Fruit fly (Drosophila melanogaster) S2 (cell line): ENCODE results near the gene CG12991.

Experiments used
- CG8478 ChIP-seq: fragments of >200 bp; optimal IDR thresholded peaks from 2 replicates; lab custom pipeline; 2018
- CTCF ChIP-seq, 2 experiments: fragments of >200 bp; optimal IDR thresholded peaks; 2 replicates each; lab custom pipeline; 2018

The CG12991 gene

dm6 chrX:17579782-17580451, at the start of gene CG12991:
Gene CG12991 (plus strand): TSS chrX:17579861.
- no peak for TF ChIP-seq CTCF (optimal IDR thresholded peaks at IDR 0.05; lab: Kevin White, UChicago)
- no peak for TF ChIP-seq CG8478 (lab: Kevin White, UChicago)

dm6 chrX:17531549-17532131, 48.0 kb upstream of the CG12991 start:
- TF ChIP-seq CTCF (optimal IDR thresholded peaks at IDR 0.05; lab: Kevin White, UChicago): peak; percentile 95 to 97
- TF ChIP-seq CG8478 (lab: Kevin White, UChicago): no peak

dm6 chrX:17532158-17532557, 47.5 kb upstream of the CG12991 start:
- TF ChIP-seq CG8478 (lab: Kevin White, UChicago) (no peak), CTCF (optimal IDR thresholded peaks at IDR 0.05; lab: Kevin White, UChicago) (peak; percentile 47 to 84)

- TF ChIP-seq CTCF (optimal IDR thresholded peaks at IDR 0.05; lab: Kevin White, UChicago) (no peak), CG8478 (lab: Kevin White, UChicago) (no peak)
Observed at dm6 chrX:17534321-17534720, 45.3 kb upstream of the CG12991 start.

dm6 chrX:17537276-17537675, 42.4 kb upstream of the CG12991 start:
- TF ChIP-seq CTCF (optimal IDR thresholded peaks at IDR 0.05; lab: Kevin White, UChicago) (no peak), CG8478 (lab: Kevin White, UChicago) (no peak)

dm6 chrX:17538410-17538809, 41.3 kb upstream of the CG12991 start:
- TF ChIP-seq CG8478 (lab: Kevin White, UChicago) (no peak), CTCF (optimal IDR thresholded peaks at IDR 0.05; lab: Kevin White, UChicago) (no peak)

dm6 chrX:17542729-17543128, 36.9 kb upstream of the CG12991 start:
- no peak for TF ChIP-seq CG8478 (lab: Kevin White, UChicago)
- no peak for TF ChIP-seq CTCF (optimal IDR thresholded peaks at IDR 0.05; lab: Kevin White, UChicago)

- TF ChIP-seq CG8478 (lab: Kevin White, UChicago) (no peak), CTCF (optimal IDR thresholded peaks at IDR 0.05; lab: Kevin White, UChicago) (no peak)
Observed at dm6 chrX:17543324-17543723, 36.3 kb upstream of the CG12991 start.

dm6 chrX:17544409-17544808, 35.3 kb upstream of the CG12991 start:
- no peak for TF ChIP-seq CTCF (optimal IDR thresholded peaks at IDR 0.05; lab: Kevin White, UChicago)
- TF ChIP-seq CG8478 (lab: Kevin White, UChicago): no peak

- TF ChIP-seq CTCF (optimal IDR thresholded peaks at IDR 0.05; lab: Kevin White, UChicago): no peak
Observed at dm6 chrX:17545580-17545979, 34.1 kb upstream of the CG12991 start.

- no peak for TF ChIP-seq CG8478 (lab: Kevin White, UChicago)
- no peak for TF ChIP-seq CTCF (optimal IDR thresholded peaks at IDR 0.05; lab: Kevin White, UChicago)
Observed at dm6 chrX:17550307-17550706, 29.4 kb upstream of the CG12991 start.

dm6 chrX:17550957-17551356, 28.7 kb upstream of the CG12991 start:
- TF ChIP-seq CG8478 (lab: Kevin White, UChicago) (no peak), CTCF (optimal IDR thresholded peaks at IDR 0.05; lab: Kevin White, UChicago) (no peak)

- TF ChIP-seq CG8478 (lab: Kevin White, UChicago) (no peak), CTCF (optimal IDR thresholded peaks at IDR 0.05; lab: Kevin White, UChicago) (no peak)
Observed at dm6 chrX:17555139-17555538, 24.5 kb upstream of the CG12991 start.

- TF ChIP-seq CTCF (optimal IDR thresholded peaks at IDR 0.05; lab: Kevin White, UChicago): no peak
- TF ChIP-seq CG8478 (lab: Kevin White, UChicago): no peak
Observed at dm6 chrX:17558708-17559107, 21.0 kb upstream of the CG12991 start.

- TF ChIP-seq CG8478 (lab: Kevin White, UChicago) (no peak), CTCF (optimal IDR thresholded peaks at IDR 0.05; lab: Kevin White, UChicago) (no peak)
Observed at dm6 chrX:17561130-17561942, 18.3 kb upstream of the CG12991 start, which contains the start of gene CG43658. Gene CG43658 (minus strand): TSS chrX:17561180.
